Worm (Caenorhabditis elegans) whole organism, L4 larva: ENCODE results near the gene slc-5A12.
A peak's percentile ranks its signal among the peaks of the same experiment; 100 is the strongest.

Experiments used
- F10B5.3 ChIP-seq: sonication (generic microtip); optimal IDR thresholded peaks from 2 replicates; lab custom pipeline; 2016; ENCODE audit warnings: mild to moderate bottlenecking, missing genetic modification characterization, missing compliant biosample characterization
- F26F4.8 ChIP-seq: fragments of 200-800 bp; sonication (Bioruptor generic); conservative IDR thresholded peaks from 2 replicates; pipeline ENCODE4 v1.3.6; 2022; ENCODE audit warnings: missing genetic modification characterization, missing compliant biosample characterization
- F37D6.2 ChIP-seq: sonication (generic microtip); optimal IDR thresholded peaks from 2 replicates; lab custom pipeline; 2016; ENCODE audit warnings: mild to moderate bottlenecking, missing genetic modification characterization, missing compliant biosample characterization
- F44E2.7 ChIP-seq: fragments of 200-800 bp; sonication (Bioruptor generic); IDR thresholded peaks from 2 replicates; pipeline ENCODE4 v2.1.2; 2022; ENCODE audit warnings: missing genetic modification characterization, missing compliant biosample characterization
- F49E8.2 ChIP-seq: sonication (generic microtip); optimal IDR thresholded peaks from 2 replicates; lab custom pipeline; 2016; ENCODE audit warnings: missing compliant biosample characterization, mild to moderate bottlenecking, missing genetic modification characterization, borderline replicate concordance
- T26A8.4 ChIP-seq: fragments of 200-800 bp; sonication (Bioruptor generic); IDR thresholded peaks from 2 replicates; pipeline ENCODE4 v1.3.6; 2022; ENCODE audit warnings: missing genetic modification characterization, missing compliant biosample characterization
- Y105C5A.15 ChIP-seq: fragments of 200-800 bp; sonication (Bioruptor generic); IDR thresholded peaks from 2 replicates; pipeline ENCODE4 v1.3.6; 2022; ENCODE audit warnings: missing genetic modification characterization, missing compliant biosample characterization
- Y48G9A.11 ChIP-seq: fragments of 200-800 bp; sonication (Bioruptor generic); IDR thresholded peaks from 2 replicates; pipeline ENCODE4 v1.3.6; 2022; ENCODE audit warnings: missing genetic modification reagents, missing genetic modification characterization, missing compliant biosample characterization
- Y5F2A.4 ChIP-seq: fragments of 200-800 bp; sonication (Bioruptor generic); optimal IDR thresholded peaks from 2 replicates; lab custom pipeline; 2018; ENCODE audit warnings: mild to moderate bottlenecking, missing genetic modification characterization, missing compliant biosample characterization
- ceh-28 ChIP-seq: fragments of 150-350 bp; optimal IDR thresholded peaks from 2 replicates; lab custom pipeline; 2014; ENCODE audit warnings: missing biosample characterization, missing genetic modification reagents, missing genetic modification characterization
- ceh-62 ChIP-seq: sonication (generic microtip); optimal IDR thresholded peaks from 2 replicates; lab custom pipeline; 2017; ENCODE audit warnings: missing biosample characterization, missing genetic modification characterization
- ces-1 ChIP-seq: fragments of 150-350 bp; sonication (generic microtip); optimal IDR thresholded peaks from 4 replicates; lab custom pipeline; 2014; ENCODE audit warnings: missing biosample characterization, missing genetic modification reagents, missing genetic modification characterization
- daf-12 ChIP-seq: fragments of 150-350 bp; optimal IDR thresholded peaks from 2 replicates; lab custom pipeline; 2014; ENCODE audit warnings: missing biosample characterization, missing genetic modification reagents, missing genetic modification characterization
- dve-1 ChIP-seq: sonication (generic microtip); optimal IDR thresholded peaks from 2 replicates; lab custom pipeline; 2017; ENCODE audit warnings: antibody characterized with exemption, mild to moderate bottlenecking, missing genetic modification characterization, missing compliant biosample characterization; ENCODE audit not compliant: insufficient read depth
- egl-27 ChIP-seq: sonication (generic microtip); optimal IDR thresholded peaks from 3 replicates; lab custom pipeline; 2017; ENCODE audit warnings: missing biosample characterization, missing genetic modification reagents, missing genetic modification characterization
- fkh-10 ChIP-seq: fragments of 150-350 bp; optimal IDR thresholded peaks from 2 replicates; lab custom pipeline; 2014; ENCODE audit warnings: missing biosample characterization, missing genetic modification reagents, missing genetic modification characterization
- fos-1 ChIP-seq: fragments of 150-350 bp; optimal IDR thresholded peaks from 2 replicates; lab custom pipeline; 2014; ENCODE audit warnings: missing biosample characterization, missing genetic modification characterization
- gei-8 ChIP-seq: fragments of 200-800 bp; sonication (Bioruptor generic); optimal IDR thresholded peaks from 2 replicates; lab custom pipeline; 2018; ENCODE audit warnings: mild to moderate bottlenecking, missing genetic modification characterization, missing compliant biosample characterization
- hif-1 ChIP-seq, 2 experiments: sonication (generic microtip); optimal IDR thresholded peaks; 2 replicates each; lab custom pipeline; 2016 to 2017; ENCODE audit warnings: missing compliant biosample characterization in 2 of 2, missing genetic modification characterization in 2 of 2, missing genetic modification reagents in 2 of 2, missing genotype in 2 of 2, mild to moderate bottlenecking in 1 of 2
- hlh-30 ChIP-seq: sonication (generic microtip); optimal IDR thresholded peaks from 2 replicates; lab custom pipeline; 2017; ENCODE audit warnings: antibody characterized with exemption, mild to moderate bottlenecking, missing genetic modification characterization, missing compliant biosample characterization; ENCODE audit not compliant: insufficient read depth
- hmg-1.1 ChIP-seq: fragments of 200-800 bp; sonication (Bioruptor generic); IDR thresholded peaks from 2 replicates; pipeline ENCODE4 v1.3.6; 2022; ENCODE audit warnings: missing genetic modification reagents, missing genetic modification characterization, missing compliant biosample characterization
- lin-1 ChIP-seq: fragments of 200-800 bp; sonication (Bioruptor generic); IDR thresholded peaks from 2 replicates; pipeline ENCODE4 v1.3.6; 2022; ENCODE audit warnings: missing genetic modification reagents, missing genetic modification characterization, missing compliant biosample characterization
- lin-13 ChIP-seq: fragments of 150-350 bp; optimal IDR thresholded peaks from 2 replicates; lab custom pipeline; 2014; ENCODE audit warnings: missing biosample characterization, missing genetic modification reagents, missing genetic modification characterization
- lin-15B ChIP-seq: fragments of 150-350 bp; sonication (generic microtip); optimal IDR thresholded peaks from 3 replicates; lab custom pipeline; 2014; ENCODE audit warnings: missing biosample characterization, missing genetic modification characterization
- lir-3 ChIP-seq: sonication (generic microtip); optimal IDR thresholded peaks from 2 replicates; lab custom pipeline; 2016; ENCODE audit warnings: mild to moderate bottlenecking, missing genetic modification characterization, missing compliant biosample characterization
- madf-9 ChIP-seq: fragments of 200-800 bp; sonication (Bioruptor generic); conservative IDR thresholded peaks from 2 replicates; pipeline ENCODE4 v1.3.6; 2022; ENCODE audit warnings: missing genetic modification reagents, missing genetic modification characterization, missing compliant biosample characterization
- mep-1 ChIP-seq: fragments of 150-350 bp; sonication (generic microtip); optimal IDR thresholded peaks from 3 replicates; lab custom pipeline; 2014; ENCODE audit warnings: missing biosample characterization, missing genetic modification characterization
- mes-2 ChIP-seq: sonication (generic microtip); optimal IDR thresholded peaks from 2 replicates; lab custom pipeline; 2016; ENCODE audit warnings: missing genotype, mild to moderate bottlenecking, missing genetic modification characterization, missing compliant biosample characterization; ENCODE audit not compliant: poor library complexity, severe bottlenecking
- nhr-11 ChIP-seq: fragments of 150-350 bp; optimal IDR thresholded peaks from 2 replicates; lab custom pipeline; 2014; ENCODE audit warnings: missing biosample characterization, missing genetic modification characterization
- nhr-237 ChIP-seq: sonication (generic microtip); optimal IDR thresholded peaks from 2 replicates; lab custom pipeline; 2017; ENCODE audit warnings: missing biosample characterization, missing genetic modification characterization
- nhr-25 ChIP-seq: sonication (generic microtip); optimal IDR thresholded peaks from 2 replicates; lab custom pipeline; 2017; ENCODE audit warnings: missing genetic modification characterization, mild to moderate bottlenecking, missing compliant biosample characterization, antibody characterized with exemption, moderate library complexity, borderline replicate concordance; ENCODE audit not compliant: insufficient read depth
- nhr-28 ChIP-seq: fragments of 150-350 bp; optimal IDR thresholded peaks from 2 replicates; lab custom pipeline; 2014; ENCODE audit warnings: missing biosample characterization, missing genetic modification characterization
- nhr-41 ChIP-seq: fragments of 200-800 bp; sonication (Bioruptor generic); IDR thresholded peaks from 2 replicates; pipeline ENCODE4 v1.3.6; 2022; ENCODE audit warnings: missing genetic modification reagents, missing genetic modification characterization, missing compliant biosample characterization
- nhr-42 ChIP-seq: fragments of 200-800 bp; sonication (Bioruptor generic); IDR thresholded peaks from 2 replicates; pipeline ENCODE4 v1.3.6; 2022; ENCODE audit warnings: missing genetic modification characterization, missing compliant biosample characterization
- nhr-76 ChIP-seq: fragments of 150-350 bp; optimal IDR thresholded peaks from 2 replicates; lab custom pipeline; 2014; ENCODE audit warnings: missing biosample characterization, missing genetic modification characterization
- pha-4 ChIP-seq, 2 experiments: fragments of 150-350 bp in 1 of 2; fragments of 200-800 bp in 1 of 2; sonication (Bioruptor generic) in 1 of 2; IDR thresholded peaks in 1 of 2; optimal IDR thresholded peaks in 1 of 2; 2 replicates each; pipeline versions ENCODE4 v1.3.6 to Lab custom; 2014 to 2022; ENCODE audit warnings: missing genetic modification characterization in 2 of 2, missing genetic modification reagents in 2 of 2, missing biosample characterization in 1 of 2, missing compliant biosample characterization in 1 of 2
- php-3 ChIP-seq: fragments of 200-800 bp; sonication (Bioruptor generic); IDR thresholded peaks from 2 replicates; pipeline ENCODE4 v1.3.6; 2022; ENCODE audit warnings: missing genetic modification reagents, missing genetic modification characterization, missing compliant biosample characterization
- pqm-1 ChIP-seq: sonication (generic microtip); optimal IDR thresholded peaks from 2 replicates; lab custom pipeline; 2017; ENCODE audit warnings: missing biosample characterization, missing genetic modification characterization
- saeg-2 ChIP-seq: fragments of 200-800 bp; sonication (Bioruptor generic); IDR thresholded peaks from 2 replicates; pipeline ENCODE4 v1.3.6; 2022; ENCODE audit warnings: missing genetic modification reagents, missing genetic modification characterization, missing compliant biosample characterization
- sdz-12 ChIP-seq: fragments of 200-800 bp; sonication (Bioruptor generic); optimal IDR thresholded peaks from 2 replicates; lab custom pipeline; 2018; ENCODE audit warnings: mild to moderate bottlenecking, missing genetic modification characterization, missing compliant biosample characterization
- spr-3 ChIP-seq: fragments of 200-800 bp; sonication (Bioruptor generic); optimal IDR thresholded peaks from 2 replicates; lab custom pipeline; 2018; ENCODE audit warnings: mild to moderate bottlenecking, missing genetic modification characterization, missing compliant biosample characterization
- tag-97 ChIP-seq: fragments of 200-800 bp; sonication (Bioruptor generic); IDR thresholded peaks from 2 replicates; pipeline ENCODE4 v1.3.6; 2022; ENCODE audit warnings: missing genetic modification characterization, missing compliant biosample characterization
- tra-1 ChIP-seq: fragments of 200-800 bp; sonication (Bioruptor generic); IDR thresholded peaks from 2 replicates; pipeline ENCODE4 v1.3.6; 2022; ENCODE audit warnings: missing genetic modification reagents, missing genetic modification characterization, missing compliant biosample characterization
- unc-130 ChIP-seq: sonication (generic microtip); optimal IDR thresholded peaks from 2 replicates; lab custom pipeline; 2016; ENCODE audit warnings: missing genetic modification reagents, missing genetic modification characterization, missing compliant biosample characterization
- unc-39 ChIP-seq: sonication (generic microtip); optimal IDR thresholded peaks from 2 replicates; lab custom pipeline; 2017; ENCODE audit warnings: missing biosample characterization, missing genetic modification characterization
- vab-7 ChIP-seq: fragments of 200-800 bp; sonication (Bioruptor generic); IDR thresholded peaks from 2 replicates; pipeline ENCODE4 v1.3.6; 2022; ENCODE audit warnings: missing genetic modification reagents, missing genetic modification characterization, missing compliant biosample characterization
- zag-1 ChIP-seq: fragments of 150-350 bp; optimal IDR thresholded peaks from 2 replicates; lab custom pipeline; 2014; ENCODE audit warnings: missing biosample characterization, missing genetic modification characterization
- zfp-3 ChIP-seq: fragments of 200-800 bp; sonication (Bioruptor generic); conservative IDR thresholded peaks from 2 replicates; pipeline ENCODE4 v1.3.6; 2022; ENCODE audit warnings: missing genetic modification reagents, missing genetic modification characterization, missing compliant biosample characterization
- zip-2 ChIP-seq: fragments of 150-350 bp; optimal IDR thresholded peaks from 2 replicates; lab custom pipeline; 2014; ENCODE audit warnings: missing biosample characterization, missing genetic modification characterization
- ztf-11 ChIP-seq: fragments of 150-350 bp; optimal IDR thresholded peaks from 2 replicates; lab custom pipeline; 2014; ENCODE audit warnings: missing biosample characterization, missing genetic modification characterization

Gene slc-5A12

DNA sequence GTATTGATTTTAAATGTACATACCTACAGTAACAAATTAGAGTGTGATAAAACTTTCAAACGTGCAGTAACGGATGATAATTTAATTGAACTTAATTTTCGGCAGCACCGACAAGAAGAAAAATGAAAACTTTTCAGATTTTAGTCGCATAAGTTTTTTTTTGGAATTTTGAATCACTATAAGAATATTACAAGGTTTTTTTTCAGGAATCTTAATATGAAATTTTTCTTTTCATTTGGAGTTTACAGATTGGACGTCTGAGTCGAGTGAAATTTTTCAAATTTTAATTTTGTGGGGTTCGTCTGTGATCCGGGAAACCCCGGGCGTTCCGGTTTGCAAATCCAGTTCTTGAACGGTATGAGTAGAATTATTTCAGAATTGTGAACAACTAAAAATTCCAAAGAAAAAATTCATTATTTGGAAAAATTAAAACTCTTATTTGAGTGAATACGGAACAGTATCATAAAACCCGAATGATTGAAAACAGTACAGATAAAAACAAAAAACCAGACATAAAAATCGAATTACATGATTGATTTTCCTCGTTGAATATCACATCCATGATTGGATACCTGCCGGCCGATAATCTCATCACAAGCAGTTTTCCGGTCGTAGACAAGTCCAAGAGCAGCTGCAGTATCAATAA is 23.8 kb upstream of the slc-5A12 start (continued):
- TF ChIP-seq zfp-3 (GFP tag; lab: Robert Waterston, UW) (peak; percentile 99), zip-2 (tag; lab: Kevin White, UChicago) (no peak), F44E2.7 (GFP tag; lab: Robert Waterston, UW) (no peak), spr-3 (GFP tag; lab: Kevin White, UChicago) (no peak), nhr-42 (0 out of 2 replicates have a peak, but pooled peaks have one; percentile 6), ces-1 (GFP tag; lab: Kevin White, UChicago) (no peak), F37D6.2 (tag; lab: Kevin White, UChicago) (no peak), F10B5.3 (tag; lab: Kevin White, UChicago) (no peak), hif-1 (tag; optimal IDR thresholded peaks at IDR 0.05; lab: Kevin White, UChicago) (no peak), pha-4 (GFP tag; IDR thresholded peaks at IDR 0.05; lab: Robert Waterston, UW) (0 out of 2 replicates have a peak, but pooled peaks have one; percentile 68), pha-4 (tag; optimal IDR thresholded peaks at IDR 0.05; lab: Kevin White, UChicago) (no peak), ztf-11 (tag; lab: Kevin White, UChicago) (no peak), mep-1 (tag; lab: Kevin White, UChicago) (peak; percentile 42), F49E8.2 (tag; lab: Kevin White, UChicago) (no peak), lin-1 (GFP tag; lab: Robert Waterston, UW) (peak; percentile 35; the same call in 1 of the 2 replicates), daf-12 (tag; lab: Kevin White, UChicago) (no peak), gei-8 (GFP tag; lab: Kevin White, UChicago) (no peak), pqm-1 (tag; lab: Kevin White, UChicago) (no peak), Y5F2A.4 (GFP tag; lab: Kevin White, UChicago) (no peak), ceh-28 (tag; lab: Kevin White, UChicago) (no peak), unc-39 (tag; lab: Kevin White, UChicago) (no peak), sdz-12 (GFP tag; lab: Kevin White, UChicago) (no peak), fkh-10 (no peak), ceh-62 (tag; lab: Kevin White, UChicago) (no peak), fos-1 (tag; lab: Kevin White, UChicago) (no peak), mes-2 (no peak), F26F4.8 (GFP tag; lab: Robert Waterston, UW) (no peak), Y48G9A.11 (GFP tag; lab: Robert Waterston, UW) (no peak), nhr-41 (GFP tag; lab: Robert Waterston, UW) (no peak), dve-1 (tag; lab: Kevin White, UChicago) (peak; percentile 38), madf-9 (GFP tag; lab: Robert Waterston, UW) (no peak), Y105C5A.15 (GFP tag; lab: Robert Waterston, UW) (no peak), tag-97 (GFP tag; lab: Robert Waterston, UW) (no peak), hlh-30 (no peak), nhr-237 (no peak), vab-7 (GFP tag; lab: Robert Waterston, UW) (no peak), nhr-28 (no peak), T26A8.4 (GFP tag; lab: Robert Waterston, UW) (peak; percentile 81), nhr-11 (tag; lab: Kevin White, UChicago) (no peak), saeg-2 (GFP tag; lab: Robert Waterston, UW) (no peak), egl-27 (no peak), tra-1 (no peak), php-3 (GFP tag; lab: Robert Waterston, UW) (peak; percentile 53), lin-15B (tag; lab: Kevin White, UChicago) (no peak), nhr-76 (tag; lab: Kevin White, UChicago) (no peak), lin-13 (GFP tag; lab: Kevin White, UChicago) (peak; percentile 41), unc-130 (no peak), lir-3 (tag; lab: Kevin White, UChicago) (no peak), nhr-25 (tag; lab: Kevin White, UChicago) (no peak), hmg-1.1 (no peak; the same call in 1 of the 2 replicates), zag-1 (tag; lab: Kevin White, UChicago) (no peak)
